Worm (Caenorhabditis elegans): ENCODE results near the gene sdz-13.

The sdz-13 gene

DNA sequence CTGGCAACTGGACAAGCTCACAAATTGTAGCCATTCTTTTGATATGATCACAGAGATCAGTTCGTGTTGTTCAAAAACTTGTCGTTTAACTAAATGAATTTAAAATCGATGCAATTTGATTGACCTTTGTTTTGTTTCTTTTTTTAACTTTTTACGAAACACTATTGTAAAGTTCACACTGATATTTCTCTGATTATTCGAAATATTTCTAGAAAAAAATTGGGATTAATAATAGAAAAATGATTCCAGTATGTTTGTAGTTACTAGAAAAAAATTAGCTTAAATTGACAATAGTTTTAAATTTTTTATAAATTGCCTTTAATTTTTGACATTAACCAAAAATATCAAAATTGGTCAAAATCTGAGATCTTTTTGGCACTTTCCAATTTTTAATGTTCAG lies 29.8 kb upstream of the sdz-13 start, which contains the start of gene ZK596.2:
Gene ZK596.2 (minus strand): TSS at position 101 of the 400 bp plus-strand sequence.
- no peak for TF ChIP-seq D2030.7 (GFP tag; IDR thresholded peaks at IDR 0.05)
- no peak for TF ChIP-seq fkh-3 (tag; optimal IDR thresholded peaks at IDR 0.05)
- no peak for TF ChIP-seq snpc-4 (GFP tag; optimal IDR thresholded peaks at IDR 0.05)
- no peak for TF ChIP-seq snpc-4 (tag; optimal IDR thresholded peaks at IDR 0.05)
- TF ChIP-seq egl-44 (GFP tag; IDR thresholded peaks at IDR 0.05) = no peak
- TF ChIP-seq die-1 (tag; optimal IDR thresholded peaks at IDR 0.05) = no peak
- TF ChIP-seq nfya-1 (tag; optimal IDR thresholded peaks at IDR 0.05; ENCODE audit: borderline replicate concordance, insufficient read depth) = no peak
- TF ChIP-seq pha-4 (tag; optimal IDR thresholded peaks at IDR 0.05) = no peak
- TF ChIP-seq K12H6.12 (tag; optimal IDR thresholded peaks at IDR 0.05) = no peak
- no peak for TF ChIP-seq mcd-1 (GFP tag; IDR thresholded peaks at IDR 0.05)
- no peak for TF ChIP-seq F23B12.7 (tag; optimal IDR thresholded peaks at IDR 0.05; ENCODE audit: insufficient read depth)
- TF ChIP-seq nhr-90 (tag; optimal IDR thresholded peaks at IDR 0.05) = no peak
- TF ChIP-seq madf-3 (GFP tag; IDR thresholded peaks at IDR 0.05) = no peak
- TF ChIP-seq T26A5.8 (tag; optimal IDR thresholded peaks at IDR 0.05) = no peak
- TF ChIP-seq B0336.3 (GFP tag; IDR thresholded peaks at IDR 0.05) = no peak
- TF ChIP-seq mes-4 (tag; optimal IDR thresholded peaks at IDR 0.05) = no peak
- TF ChIP-seq lag-1 (GFP tag; IDR thresholded peaks at IDR 0.05) = no peak

ce11 chrIV:10904282-10904681 lies 24.8 kb upstream of the sdz-13 start, which contains the start of gene ZK596.3:
ZK596.3 (minus strand) TSS chrIV:10904382.
- TF ChIP-seq ama-1 (optimal IDR thresholded peaks at IDR 0.05) (no peak), ama-1 (GFP tag; optimal IDR thresholded peaks at IDR 0.05) (no peak), F23B12.7 (tag; optimal IDR thresholded peaks at IDR 0.05; ENCODE audit: insufficient read depth) (no peak), ztf-26 (tag; optimal IDR thresholded peaks at IDR 0.05) (no peak), attf-6 (GFP tag; IDR thresholded peaks at IDR 0.05) (no peak), nhr-90 (tag; optimal IDR thresholded peaks at IDR 0.05) (no peak), ets-4 (GFP tag; optimal IDR thresholded peaks at IDR 0.05) (no peak), snpc-1.1 (tag; optimal IDR thresholded peaks at IDR 0.05; ENCODE audit: insufficient read depth) (no peak), gei-17 (GFP tag; optimal IDR thresholded peaks at IDR 0.05) (no peak), madf-8 (GFP tag; conservative IDR thresholded peaks at IDR 0.05) (no peak), F55B11.4 (tag; optimal IDR thresholded peaks at IDR 0.05; ENCODE audit: borderline replicate concordance, insufficient read depth) (no peak), ztf-22 (GFP tag; optimal IDR thresholded peaks at IDR 0.05) (no peak), rec-8 (tag; optimal IDR thresholded peaks at IDR 0.05) (no peak), him-1 (tag; optimal IDR thresholded peaks at IDR 0.05) (no peak), madf-10 (tag; optimal IDR thresholded peaks at IDR 0.05) (no peak), attf-3 (GFP tag; conservative IDR thresholded peaks at IDR 0.05) (no peak), snpc-3.4 (tag; optimal IDR thresholded peaks at IDR 0.05) (no peak)

DNA sequence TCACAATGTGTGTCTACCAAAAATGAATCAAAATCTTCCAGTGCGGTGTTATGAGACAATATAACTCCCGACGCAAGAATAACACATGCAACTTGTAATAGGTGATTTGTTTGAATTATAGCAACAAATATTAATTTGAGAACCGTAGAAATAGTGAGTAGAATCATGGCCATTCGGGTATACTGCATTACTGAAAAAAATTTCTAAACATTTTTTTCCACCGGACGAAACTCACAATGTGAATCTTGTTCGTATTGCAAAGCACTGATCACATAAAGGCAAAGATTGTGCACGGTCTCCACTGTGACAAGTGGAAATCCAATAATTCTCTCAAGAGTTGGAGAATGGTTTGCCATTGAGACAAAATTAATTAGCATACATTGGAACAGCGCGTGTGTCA lies 23.0 kb upstream of the sdz-13 start:
- TF ChIP-seq snpc-1.1 (tag; optimal IDR thresholded peaks at IDR 0.05; ENCODE audit: insufficient read depth) (no peak), dpff-1 (tag; optimal IDR thresholded peaks at IDR 0.05) (no peak), ztf-28 (GFP tag; IDR thresholded peaks at IDR 0.05) (no peak), mcd-1 (GFP tag; IDR thresholded peaks at IDR 0.05) (no peak), lin-35 (GFP tag; optimal IDR thresholded peaks at IDR 0.05) (no peak), pbrm-1 (GFP tag; IDR thresholded peaks at IDR 0.05) (no peak), nhr-80 (tag; optimal IDR thresholded peaks at IDR 0.05) (no peak), nhr-179 (tag; optimal IDR thresholded peaks at IDR 0.05) (no peak), ztf-25 (GFP tag; IDR thresholded peaks at IDR 0.05) (no peak), attf-3 (GFP tag; conservative IDR thresholded peaks at IDR 0.05) (no peak), nfya-2 (GFP tag; IDR thresholded peaks at IDR 0.05) (no peak), madf-3 (GFP tag; IDR thresholded peaks at IDR 0.05) (no peak), ceh-100 (GFP tag; IDR thresholded peaks at IDR 0.05) (no peak), hlh-26 (GFP tag; conservative IDR thresholded peaks at IDR 0.05) (no peak)

Data from whole organism, young adult.